Worm (Caenorhabditis elegans) whole organism, midembryonic: ENCODE measurements around the gene srm-3.
"Not testable (repeated sequence)": the region's sequence is repeated elsewhere in the genome, so short reads cannot be mapped to it uniquely, and the experiment has no call there.

ENCODE experiments used
- T22C8.4 ChIP-seq: fragments of 200-800 bp; sonication (Bioruptor generic); IDR thresholded peaks from 2 replicates; pipeline ENCODE4 v1.3.6; 2022; ENCODE audit warnings: missing genetic modification characterization, missing compliant biosample characterization
- cog-1 ChIP-seq: sonication (generic microtip); optimal IDR thresholded peaks from 2 replicates; lab custom pipeline; 2016; ENCODE audit warnings: missing genetic modification characterization, missing compliant biosample characterization
- flt-1 ChIP-seq: fragments of 200-800 bp; sonication (Bioruptor generic); IDR thresholded peaks from 2 replicates; pipeline ENCODE4 v1.3.6; 2022; ENCODE audit warnings: missing genetic modification characterization, missing compliant biosample characterization
- klf-2 ChIP-seq: fragments of 200-800 bp; sonication (Bioruptor generic); conservative IDR thresholded peaks from 2 replicates; pipeline ENCODE4 v1.3.6; 2022; ENCODE audit warnings: missing genetic modification reagents, missing genetic modification characterization, missing compliant biosample characterization
- med-1 ChIP-seq: sonication (generic microtip); optimal IDR thresholded peaks from 2 replicates; lab custom pipeline; 2017; ENCODE audit warnings: missing genetic modification characterization, mild to moderate bottlenecking, missing compliant biosample characterization, antibody characterized with exemption, missing genetic modification reagents; ENCODE audit not compliant: insufficient read depth
- ref-1 ChIP-seq: fragments of 200-800 bp; sonication (Bioruptor generic); conservative IDR thresholded peaks from 2 replicates; pipeline ENCODE4 v1.3.6; 2022; ENCODE audit warnings: missing genetic modification reagents, missing genetic modification characterization, missing compliant biosample characterization
- tab-1 ChIP-seq: fragments of 200-800 bp; sonication (Bioruptor generic); IDR thresholded peaks from 2 replicates; pipeline ENCODE4 v1.3.6; 2022; ENCODE audit warnings: missing genetic modification characterization, missing compliant biosample characterization
- ztf-23 ChIP-seq: fragments of 200-800 bp; sonication (Bioruptor generic); IDR thresholded peaks from 2 replicates; pipeline ENCODE4 v1.3.6; 2022; ENCODE audit warnings: missing genetic modification reagents, missing genetic modification characterization, missing compliant biosample characterization
- ztf-29 ChIP-seq: fragments of 200-800 bp; sonication (Bioruptor generic); IDR thresholded peaks from 2 replicates; pipeline ENCODE4 v1.3.6; 2022; ENCODE audit warnings: missing genetic modification reagents, missing genetic modification characterization, missing compliant biosample characterization

srm-3 gene

ce11 chrIV:9675572-9675971 lies 26.8 kb downstream of the srm-3 start, which contains the start of gene nhr-34:
TSS of gene nhr-34 (minus strand) at chrIV:9675672.
- TF ChIP-seq cog-1 (tag; lab: Kevin White, UChicago), result no peak
- no peak for TF ChIP-seq ztf-29
- TF ChIP-seq ztf-23, result no peak
- no peak for TF ChIP-seq ref-1 (GFP tag; lab: Robert Waterston, UW)
- TF ChIP-seq tab-1 (GFP tag; lab: Robert Waterston, UW), result no peak
- no peak for TF ChIP-seq med-1

ce11 chrIV:9676535-9676934 lies 27.8 kb downstream of the srm-3 start:
- TF ChIP-seq tab-1 (GFP tag; lab: Robert Waterston, UW), result no peak
- no peak for TF ChIP-seq T22C8.4 (GFP tag; lab: Robert Waterston, UW)
- TF ChIP-seq ztf-29, result no peak

- TF ChIP-seq flt-1 (GFP tag; lab: Robert Waterston, UW) (no peak), cog-1 (tag; lab: Kevin White, UChicago) (no peak), med-1 (no peak), T22C8.4 (GFP tag; lab: Robert Waterston, UW) (no peak), tab-1 (GFP tag; lab: Robert Waterston, UW) (no peak), ztf-29 (no peak), ztf-23 (no peak), klf-2 (GFP tag; lab: Robert Waterston, UW) (no peak), ref-1 (GFP tag; lab: Robert Waterston, UW) (no peak)
Observed at ce11 chrIV:9677226-9677992, 28.6 kb downstream of the srm-3 start.

- TF ChIP-seq T22C8.4 (GFP tag; lab: Robert Waterston, UW) (no peak), med-1 (no peak)
Observed at ce11 chrIV:9678007-9678406, 29.2 kb downstream of the srm-3 start.

ce11 chrIV:9679296-9679695 lies 30.5 kb downstream of the srm-3 start:
- TF ChIP-seq med-1 (no peak), ref-1 (GFP tag; lab: Robert Waterston, UW) (no peak), ztf-23 (no peak)

ce11 chrIV:9680841-9681240 lies 32.1 kb downstream of the srm-3 start, which contains the start of gene ins-8:
TSS of gene ins-8 (minus strand) at chrIV:9680941.
- TF ChIP-seq ref-1 (GFP tag; lab: Robert Waterston, UW), result no peak
- TF ChIP-seq ztf-29, result no peak
- TF ChIP-seq med-1, result no peak
- no peak for TF ChIP-seq T22C8.4 (GFP tag; lab: Robert Waterston, UW)
- no peak for TF ChIP-seq ztf-23
- no peak for TF ChIP-seq flt-1 (GFP tag; lab: Robert Waterston, UW)
- no peak for TF ChIP-seq tab-1 (GFP tag; lab: Robert Waterston, UW)
- TF ChIP-seq cog-1 (tag; lab: Kevin White, UChicago), result no peak
- TF ChIP-seq klf-2 (GFP tag; lab: Robert Waterston, UW), result no peak

ce11 chrIV:9682514-9682913 lies 33.7 kb downstream of the srm-3 start, which contains the start of gene ins-7:
TSS of gene ins-7 (minus strand) at chrIV:9682845.
- TF ChIP-seq tab-1 (GFP tag; lab: Robert Waterston, UW) (no peak), flt-1 (GFP tag; lab: Robert Waterston, UW) (no peak), med-1 (no peak), ref-1 (GFP tag; lab: Robert Waterston, UW) (no peak), cog-1 (tag; lab: Kevin White, UChicago) (no peak), T22C8.4 (GFP tag; lab: Robert Waterston, UW) (no peak), klf-2 (GFP tag; lab: Robert Waterston, UW) (no peak), ztf-23 (no peak), ztf-29 (no peak)

ce11 chrIV:9683433-9683832 lies 34.7 kb downstream of the srm-3 start, which contains the start of the genes htas-1 and ZK1251.3:
TSS of gene htas-1 (minus strand) at chrIV:9683533.
TSS of gene ZK1251.3 (plus strand) at chrIV:9683658.
- TF ChIP-seq T22C8.4 (GFP tag; lab: Robert Waterston, UW) (no peak), tab-1 (GFP tag; lab: Robert Waterston, UW) (no peak), flt-1 (GFP tag; lab: Robert Waterston, UW) (no peak), med-1 (no peak), klf-2 (GFP tag; lab: Robert Waterston, UW) (no peak), ztf-23 (no peak), cog-1 (tag; lab: Kevin White, UChicago) (no peak), ztf-29 (no peak), ref-1 (GFP tag; lab: Robert Waterston, UW) (no peak)

ce11 chrIV:9688715-9689114 lies 39.9 kb downstream of the srm-3 start, which contains the start of gene msp-76:
TSS of gene msp-76 (plus strand) at chrIV:9689015.
- not testable (repeated sequence) for TF ChIP-seq tab-1, T22C8.4, ref-1 (GFP tag; lab: Robert Waterston, UW)

- TF ChIP-seq T22C8.4 (GFP tag; lab: Robert Waterston, UW) (no peak), klf-2 (GFP tag; lab: Robert Waterston, UW) (no peak), cog-1 (tag; lab: Kevin White, UChicago) (no peak), med-1 (no peak), ref-1 (GFP tag; lab: Robert Waterston, UW) (no peak), flt-1 (GFP tag; lab: Robert Waterston, UW) (no peak), ztf-23 (no peak), tab-1 (GFP tag; lab: Robert Waterston, UW) (no peak), ztf-29 (no peak)
Observed at ce11 chrIV:9690644-9691043, 41.9 kb downstream of the srm-3 start, which contains the start of gene sdz-36. TSS of gene sdz-36 (plus strand) at chrIV:9690944.
